Fruit fly (Drosophila melanogaster) whole organism, prepupa: ENCODE data around the gene CG44476.

ENCODE experiments used
- CG10631 ChIP-seq: fragments of 200-800 bp; sonication (Bioruptor generic); optimal IDR thresholded peaks from 2 replicates; lab custom pipeline; 2016; ENCODE audit warnings: missing biosample characterization, missing genetic modification characterization
- CG10669 ChIP-seq: fragments of 200-800 bp; sonication (Bioruptor generic); optimal IDR thresholded peaks from 3 replicates; lab custom pipeline; 2018; ENCODE audit warnings: missing biosample characterization, mild to moderate bottlenecking, missing genetic modification characterization, moderate library complexity
- CG11294 ChIP-seq: fragments of 200-800 bp; sonication (Bioruptor generic); IDR thresholded peaks from 2 replicates; pipeline ENCODE4 v1.3.6; 2022; ENCODE audit warnings: missing biosample characterization, missing genetic modification characterization
- CG11762 ChIP-seq: fragments of 200-800 bp; sonication (Bioruptor generic); optimal IDR thresholded peaks from 3 replicates; lab custom pipeline; 2016; ENCODE audit warnings: missing biosample characterization, missing genetic modification characterization; ENCODE audit not compliant: insufficient read depth
- CG11902 ChIP-seq: fragments of 200-800 bp; sonication (Bioruptor generic); optimal IDR thresholded peaks from 3 replicates; lab custom pipeline; 2016; ENCODE audit warnings: missing biosample characterization, missing genetic modification characterization
- CG15336 ChIP-seq: fragments of 200-800 bp; sonication (Bioruptor generic); IDR thresholded peaks from 2 replicates; pipeline ENCODE4 v1.3.6; 2022; ENCODE audit warnings: missing biosample characterization, missing genetic modification characterization
- CG1621 ChIP-seq: fragments of 200-800 bp; sonication (Bioruptor generic); optimal IDR thresholded peaks from 3 replicates; lab custom pipeline; 2018; ENCODE audit warnings: missing biosample characterization, mild to moderate bottlenecking, missing genetic modification characterization
- CG16779 ChIP-seq: fragments of 200-800 bp; sonication (Bioruptor generic); optimal IDR thresholded peaks from 3 replicates; lab custom pipeline; 2017; ENCODE audit warnings: missing biosample characterization, mild to moderate bottlenecking, missing genetic modification characterization
- CG3032 ChIP-seq: fragments of 200-800 bp; optimal IDR thresholded peaks from 2 replicates; lab custom pipeline; 2019; ENCODE audit warnings: missing biosample characterization, mild to moderate bottlenecking, missing genetic modification characterization, moderate library complexity
- CG31627 ChIP-seq: fragments of 200-800 bp; sonication (Bioruptor generic); optimal IDR thresholded peaks from 3 replicates; lab custom pipeline; 2016; ENCODE audit warnings: missing biosample characterization, missing genetic modification characterization
- CG3919 ChIP-seq: fragments of 200-800 bp; sonication (Bioruptor generic); optimal IDR thresholded peaks from 3 replicates; lab custom pipeline; 2016; ENCODE audit warnings: missing biosample characterization, missing genetic modification characterization
- CG4318 ChIP-seq: fragments of 200-800 bp; sonication (Bioruptor generic); optimal IDR thresholded peaks from 3 replicates; lab custom pipeline; 2017; ENCODE audit warnings: missing biosample characterization, mild to moderate bottlenecking, missing genetic modification characterization
- CG6163 ChIP-seq: fragments of 200-800 bp; sonication (Bioruptor generic); IDR thresholded peaks from 3 replicates; pipeline ENCODE4 v1.3.6; 2022; ENCODE audit warnings: missing biosample characterization, missing genetic modification characterization
- CG6276 ChIP-seq: fragments of 200-800 bp; sonication (Bioruptor generic); optimal IDR thresholded peaks from 2 replicates; lab custom pipeline; 2017; ENCODE audit warnings: missing biosample characterization, mild to moderate bottlenecking, missing genetic modification characterization
- CG6792 ChIP-seq: fragments of 200-800 bp; sonication (Bioruptor generic); optimal IDR thresholded peaks from 3 replicates; lab custom pipeline; 2016; ENCODE audit warnings: missing biosample characterization, missing genetic modification characterization
- CG6808 ChIP-seq: fragments of 200-800 bp; sonication (Bioruptor generic); optimal IDR thresholded peaks from 3 replicates; lab custom pipeline; 2017; ENCODE audit warnings: missing biosample characterization, missing genetic modification characterization, mild to moderate bottlenecking, moderate library complexity, missing genetic modification reagents
- CG8119 ChIP-seq: fragments of 200-800 bp; sonication (Bioruptor generic); IDR thresholded peaks from 3 replicates; pipeline ENCODE4 v1.3.6; 2022; ENCODE audit warnings: missing biosample characterization, missing genetic modification characterization
- CG8632 ChIP-seq: fragments of 200-800 bp; sonication (Bioruptor generic); optimal IDR thresholded peaks from 3 replicates; lab custom pipeline; 2016; ENCODE audit warnings: missing biosample characterization, missing genetic modification characterization
- CG9139 ChIP-seq: fragments of 200-800 bp; sonication (Bioruptor generic); optimal IDR thresholded peaks from 3 replicates; lab custom pipeline; 2017; ENCODE audit warnings: missing biosample characterization, mild to moderate bottlenecking, missing genetic modification characterization
- Eip78C ChIP-seq: fragments of 200-800 bp; sonication (Bioruptor generic); peaks from one replicate; lab custom pipeline; 2016; ENCODE audit warnings: missing biosample characterization, missing genetic modification characterization
- Eip93F ChIP-seq: fragments of 200-800 bp; sonication (Bioruptor generic); optimal IDR thresholded peaks from 2 replicates; lab custom pipeline; 2016; ENCODE audit warnings: missing biosample characterization, mild to moderate bottlenecking, missing genetic modification characterization
- Ets21C ChIP-seq: fragments of 200-800 bp; sonication (Bioruptor generic); optimal IDR thresholded peaks from 3 replicates; lab custom pipeline; 2016; ENCODE audit warnings: missing biosample characterization, missing genetic modification characterization
- Gug ChIP-seq: fragments of 200-800 bp; sonication (Bioruptor generic); IDR thresholded peaks from 2 replicates; pipeline ENCODE4 v1.3.6; 2022; ENCODE audit warnings: missing biosample characterization, missing genetic modification characterization
- Hr38 ChIP-seq: sonication (Bioruptor generic); optimal IDR thresholded peaks from 2 replicates; lab custom pipeline; 2016; ENCODE audit warnings: missing biosample characterization, missing genetic modification characterization
- Hr39 ChIP-seq: fragments of 200-800 bp; sonication (Bioruptor generic); optimal IDR thresholded peaks from 2 replicates; lab custom pipeline; 2016; ENCODE audit warnings: missing biosample characterization, missing genetic modification characterization
- Hr4 ChIP-seq: fragments of 200-800 bp; sonication (Bioruptor generic); optimal IDR thresholded peaks from 3 replicates; lab custom pipeline; 2016; ENCODE audit warnings: missing biosample characterization, missing genetic modification characterization
- Met ChIP-seq: fragments of 200-800 bp; sonication (Bioruptor generic); optimal IDR thresholded peaks from 3 replicates; lab custom pipeline; 2016; ENCODE audit warnings: missing biosample characterization, missing genetic modification characterization
- OdsH ChIP-seq: fragments of 200-800 bp; sonication (Bioruptor generic); optimal IDR thresholded peaks from 3 replicates; lab custom pipeline; 2016; ENCODE audit warnings: missing biosample characterization, missing genetic modification characterization
- Smox ChIP-seq: fragments of 200-800 bp; sonication (Bioruptor generic); optimal IDR thresholded peaks from 3 replicates; lab custom pipeline; 2016; ENCODE audit warnings: missing biosample characterization, missing genetic modification characterization
- Sox102F ChIP-seq: fragments of 200-800 bp; sonication (Bioruptor generic); optimal IDR thresholded peaks from 2 replicates; lab custom pipeline; 2016; ENCODE audit warnings: missing biosample characterization, mild to moderate bottlenecking, missing genetic modification characterization
- Sox14 ChIP-seq: fragments of 200-800 bp; sonication (Bioruptor generic); optimal IDR thresholded peaks from 3 replicates; lab custom pipeline; 2016; ENCODE audit warnings: missing biosample characterization, missing genetic modification characterization
- Sox15 ChIP-seq: fragments of 200-800 bp; sonication (Bioruptor generic); optimal IDR thresholded peaks from 3 replicates; lab custom pipeline; 2016; ENCODE audit warnings: missing biosample characterization, missing genetic modification characterization
- achi ChIP-seq: fragments of 200-800 bp; sonication (Bioruptor generic); optimal IDR thresholded peaks from 3 replicates; lab custom pipeline; 2016; ENCODE audit warnings: missing biosample characterization, missing genetic modification characterization
- acj6 ChIP-seq: fragments of 200-800 bp; sonication (Bioruptor generic); optimal IDR thresholded peaks from 3 replicates; lab custom pipeline; 2016; ENCODE audit warnings: missing biosample characterization, missing genetic modification characterization
- dac ChIP-seq: fragments of 200-800 bp; sonication (Bioruptor generic); optimal IDR thresholded peaks from 2 replicates; lab custom pipeline; 2017; ENCODE audit warnings: missing biosample characterization, mild to moderate bottlenecking, missing genetic modification characterization
- dsx ChIP-seq: fragments of 200-800 bp; optimal IDR thresholded peaks from 3 replicates; lab custom pipeline; 2019; ENCODE audit warnings: missing biosample characterization, mild to moderate bottlenecking, missing genetic modification characterization, moderate library complexity; ENCODE audit not compliant: poor library complexity, severe bottlenecking
- eg ChIP-seq: fragments of 200-800 bp; sonication (Bioruptor generic); IDR thresholded peaks from 3 replicates; pipeline ENCODE4 v1.3.6; 2022; ENCODE audit warnings: missing biosample characterization, missing genetic modification characterization
- esn ChIP-seq: fragments of 200-800 bp; sonication (Bioruptor generic); optimal IDR thresholded peaks from 2 replicates; lab custom pipeline; 2016; ENCODE audit warnings: missing biosample characterization, mild to moderate bottlenecking, missing genetic modification characterization, moderate library complexity
- fd59A ChIP-seq: fragments of 200-800 bp; sonication (Bioruptor generic); optimal IDR thresholded peaks from 2 replicates; lab custom pipeline; 2017; ENCODE audit warnings: missing biosample characterization, mild to moderate bottlenecking, missing genetic modification characterization, missing genetic modification reagents
- fd85E ChIP-seq: fragments of 200-800 bp; sonication (Bioruptor generic); optimal IDR thresholded peaks from 3 replicates; lab custom pipeline; 2016; ENCODE audit warnings: missing biosample characterization, missing genetic modification characterization
- net ChIP-seq: fragments of 200-800 bp; sonication (Bioruptor generic); optimal IDR thresholded peaks from 3 replicates; lab custom pipeline; 2016; ENCODE audit warnings: missing biosample characterization, missing genetic modification characterization
- pdm3 ChIP-seq: fragments of 200-800 bp; sonication (Bioruptor generic); optimal IDR thresholded peaks from 3 replicates; lab custom pipeline; 2016; ENCODE audit warnings: missing biosample characterization, missing genetic modification characterization
- salr ChIP-seq, 2 experiments: fragments of 200-800 bp; sonication (Bioruptor generic); optimal IDR thresholded peaks; 3 replicates each; lab custom pipeline; 2016 to 2018; ENCODE audit warnings: missing biosample characterization in 2 of 2, missing genetic modification characterization in 2 of 2, mild to moderate bottlenecking in 1 of 2
- spab ChIP-seq: fragments of 200-800 bp; sonication (Bioruptor generic); optimal IDR thresholded peaks from 2 replicates; lab custom pipeline; 2017; ENCODE audit warnings: missing biosample characterization, mild to moderate bottlenecking, missing genetic modification characterization, missing genetic modification reagents
- svp ChIP-seq: fragments of 200-800 bp; sonication (Bioruptor generic); peaks from one replicate; lab custom pipeline; 2016; ENCODE audit warnings: missing biosample characterization, missing genetic modification characterization
- topi ChIP-seq: fragments of 200-800 bp; sonication (Bioruptor generic); optimal IDR thresholded peaks from 3 replicates; lab custom pipeline; 2016; ENCODE audit warnings: missing biosample characterization, missing genetic modification characterization

The CG44476 gene

DNA sequence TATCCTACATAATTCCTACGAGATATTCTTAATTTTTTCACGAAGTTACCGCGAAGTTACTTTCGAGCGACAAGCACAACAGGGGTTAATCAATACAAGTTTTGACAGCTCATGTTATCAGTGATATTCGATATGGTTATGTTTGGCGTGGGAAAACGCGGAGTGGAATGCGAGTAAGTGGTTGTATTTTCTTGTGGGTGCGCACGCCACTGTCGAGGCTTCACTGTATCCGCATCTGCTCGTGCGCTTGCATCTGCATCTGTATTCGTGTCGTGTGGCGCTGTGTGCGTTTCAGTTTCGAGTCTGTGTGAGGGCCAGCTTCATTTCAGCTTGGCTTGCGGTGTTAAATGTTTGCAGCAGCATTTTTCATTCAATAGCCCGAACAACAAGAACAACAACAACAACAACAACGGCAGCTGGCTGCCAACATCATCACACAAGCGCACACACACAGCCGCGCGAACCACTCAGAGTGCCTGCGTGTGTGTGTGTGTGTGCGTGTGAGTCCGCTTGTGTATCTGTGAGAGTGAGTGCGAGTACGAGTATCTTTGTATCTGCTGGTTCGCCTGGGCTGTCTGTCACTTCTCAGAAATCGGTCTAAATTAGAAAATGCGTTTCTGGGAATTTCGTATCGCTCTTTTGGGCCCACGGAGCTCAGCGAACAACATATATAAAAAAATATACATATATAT, 38.3 kb upstream of the CG44476 start (continued):
- TF ChIP-seq CG8119 (GFP tag; lab: Robert Waterston, UW) (peak; percentile 46; the same call in 1 of the 3 replicates), salr (GFP tag; optimal IDR thresholded peaks at IDR 0.05; lab: Kevin White, UChicago) (peak; percentile 26 to 52), Smox (GFP tag; lab: Kevin White, UChicago) (peak; percentile 48), Eip78C (GFP tag; lab: Kevin White, UChicago) (peak; percentile 87), Hr4 (GFP tag; lab: Kevin White, UChicago) (peak; percentile 39), esn (GFP tag; lab: Kevin White, UChicago) (peak; percentile 61), net (no peak), svp (peak; percentile 90), CG10669 (GFP tag; lab: Kevin White, UChicago) (peak; percentile 42), Eip93F (no peak), CG6808 (GFP tag; lab: Kevin White, UChicago) (peak; percentile 39), Hr38 (GFP tag; lab: Kevin White, UChicago) (no peak), fd85E (no peak), Sox14 (peak; percentile 70), OdsH (GFP tag; lab: Kevin White, UChicago) (peak; percentile 44), CG10631 (GFP tag; lab: Kevin White, UChicago) (peak; percentile 54), dsx (peak; percentile 51)

dm6 chr2L:18150393-18151133, 37.6 kb upstream of the CG44476 start:
- TF ChIP-seq Met (peak; percentile 45), CG11294 (0 out of 2 replicates have a peak, but pooled peaks have one; percentile 6), CG11762 (no peak), pdm3 (GFP tag; lab: Kevin White, UChicago) (peak; percentile 22), achi (GFP tag; lab: Kevin White, UChicago) (peak; percentile 49), fd85E (no peak), CG4318 (no peak), Eip93F (peak; percentile 15), Sox102F (GFP tag; lab: Kevin White, UChicago) (peak; percentile 44), Sox15 (peak; percentile 14), CG9139 (GFP tag; lab: Kevin White, UChicago) (no peak), spab (GFP tag; lab: Kevin White, UChicago) (peak; percentile 5), CG31627 (GFP tag; lab: Kevin White, UChicago) (peak; percentile 45), CG15336 (peak; percentile 51), CG6808 (GFP tag; lab: Kevin White, UChicago) (no peak), OdsH (GFP tag; lab: Kevin White, UChicago) (peak; percentile 47), Smox (GFP tag; lab: Kevin White, UChicago) (peak; percentile 47), CG8632 (GFP tag; lab: Kevin White, UChicago) (peak; percentile 17), Hr39 (GFP tag; lab: Kevin White, UChicago) (peak; percentile 36), Sox14 (peak; percentile 47), CG11902 (GFP tag; lab: Kevin White, UChicago) (peak; percentile 9), CG1621 (tag; lab: Kevin White, UChicago) (peak; percentile 60), topi (peak; percentile 38), CG10631 (GFP tag; lab: Kevin White, UChicago) (peak; percentile 3), CG6792 (GFP tag; lab: Kevin White, UChicago) (peak; percentile 28), CG8119 (GFP tag; lab: Robert Waterston, UW) (peak; percentile 42; the same call in 1 of the 3 replicates), CG3032 (no peak), eg (GFP tag; lab: Robert Waterston, UW) (peak; percentile 70), Hr4 (GFP tag; lab: Kevin White, UChicago) (peak; percentile 43), fd59A (GFP tag; lab: Kevin White, UChicago) (peak; percentile 18), Gug (peak; percentile 37; the same call in 1 of the 2 replicates), dac (GFP tag; lab: Kevin White, UChicago) (peak; percentile 37), esn (GFP tag; lab: Kevin White, UChicago) (peak; percentile 26), CG6276 (no peak), CG16779 (no peak), CG3919 (GFP tag; lab: Kevin White, UChicago) (peak; percentile 64), CG6163 (GFP tag; lab: Robert Waterston, UW) (peak; percentile 67), salr (GFP tag; optimal IDR thresholded peaks at IDR 0.05; lab: Kevin White, UChicago) (peak in 1 of 2 experiments; percentile 34), acj6 (peak; percentile 5), Ets21C (GFP tag; lab: Kevin White, UChicago) (peak; percentile 28)
